Fruit fly (Drosophila melanogaster) whole organism, embryonic: ENCODE measurements around the gene CG34298.

Source experiments
- Bgb ChIP-seq: fragments of 200-800 bp; sonication (Bioruptor generic); IDR thresholded peaks from 2 replicates; pipeline ENCODE4 v1.3.6; 2022; ENCODE audit warnings: missing biosample characterization, missing genetic modification characterization; ENCODE audit not compliant: partially characterized antibody
- Bteb2 ChIP-seq: fragments of 200-800 bp; sonication (Bioruptor generic); optimal IDR thresholded peaks from 2 replicates; lab custom pipeline; 2016; ENCODE audit warnings: missing biosample characterization, missing genetic modification characterization
- C15 ChIP-seq: fragments of 200-800 bp; sonication (Bioruptor generic); IDR thresholded peaks from 3 replicates; pipeline ENCODE4 v1.3.6; 2022; ENCODE audit warnings: missing biosample characterization, missing genetic modification characterization
- CG12071 ChIP-seq: fragments of 200-800 bp; sonication (Bioruptor generic); optimal IDR thresholded peaks from 3 replicates; lab custom pipeline; 2018; ENCODE audit warnings: missing biosample characterization, mild to moderate bottlenecking, missing genetic modification characterization
- CG12659 ChIP-seq: fragments of 200-800 bp; sonication (Bioruptor generic); optimal IDR thresholded peaks from 3 replicates; lab custom pipeline; 2017; ENCODE audit warnings: mild to moderate bottlenecking, missing biosample characterization, missing genetic modification reagents, missing genetic modification characterization
- CG14014 ChIP-seq: fragments of 200-800 bp; sonication (Bioruptor generic); IDR thresholded peaks from 2 replicates; pipeline ENCODE4 v1.3.6; 2022; ENCODE audit warnings: missing biosample characterization, missing genetic modification characterization
- CG15601 ChIP-seq: fragments of 200-800 bp; sonication (Bioruptor generic); optimal IDR thresholded peaks from 3 replicates; lab custom pipeline; 2019; ENCODE audit warnings: missing biosample characterization, mild to moderate bottlenecking, missing genetic modification characterization, moderate library complexity
- CG17359 ChIP-seq: fragments of 200-800 bp; sonication (Bioruptor generic); optimal IDR thresholded peaks from 3 replicates; lab custom pipeline; 2018; ENCODE audit warnings: missing biosample characterization, mild to moderate bottlenecking, missing genetic modification characterization, moderate library complexity
- CG17912 ChIP-seq: fragments of 200-800 bp; sonication (Bioruptor generic); optimal IDR thresholded peaks from 2 replicates; lab custom pipeline; 2018; ENCODE audit warnings: missing biosample characterization, mild to moderate bottlenecking, missing genetic modification characterization
- CG1792 ChIP-seq: fragments of 200-800 bp; sonication (Bioruptor generic); optimal IDR thresholded peaks from 2 replicates; lab custom pipeline; 2016; ENCODE audit warnings: missing biosample characterization, missing genetic modification characterization
- CG2678 ChIP-seq: fragments of 200-800 bp; sonication (Bioruptor generic); optimal IDR thresholded peaks from 3 replicates; lab custom pipeline; 2019; ENCODE audit warnings: missing biosample characterization, mild to moderate bottlenecking, missing genetic modification characterization, moderate library complexity
- CG33557 ChIP-seq: fragments of 200-800 bp; sonication (Bioruptor generic); optimal IDR thresholded peaks from 2 replicates; lab custom pipeline; 2019; ENCODE audit warnings: missing biosample characterization, mild to moderate bottlenecking, missing genetic modification characterization, moderate library complexity
- CG3995 ChIP-seq: fragments of 200-800 bp; sonication (Bioruptor generic); optimal IDR thresholded peaks from 3 replicates; lab custom pipeline; 2016; ENCODE audit warnings: missing biosample characterization, missing genetic modification characterization
- CG42726 ChIP-seq: fragments of 200-800 bp; sonication (Bioruptor generic); IDR thresholded peaks from 2 replicates; pipeline ENCODE4 v1.3.6; 2022; ENCODE audit warnings: missing biosample characterization, missing genetic modification characterization; ENCODE audit not compliant: partially characterized antibody
- CG4360 ChIP-seq: fragments of 200-800 bp; sonication (Bioruptor generic); IDR thresholded peaks from 2 replicates; pipeline ENCODE4 v1.3.6; 2022; ENCODE audit warnings: missing biosample characterization, missing genetic modification characterization
- CG4730 ChIP-seq: fragments of 200-800 bp; sonication (Bioruptor generic); IDR thresholded peaks from 2 replicates; pipeline ENCODE4 v1.3.6; 2022; ENCODE audit warnings: missing biosample characterization, missing genetic modification characterization
- CG4820 ChIP-seq: fragments of 200-800 bp; sonication (Bioruptor generic); optimal IDR thresholded peaks from 3 replicates; lab custom pipeline; 2016; ENCODE audit warnings: missing biosample characterization, missing genetic modification characterization
- CG6272 ChIP-seq: fragments of 200-800 bp; sonication (Bioruptor generic); IDR thresholded peaks from 2 replicates; pipeline ENCODE4 v1.3.6; 2022; ENCODE audit warnings: missing biosample characterization, missing genetic modification characterization
- CG6813 ChIP-seq: fragments of 200-800 bp; sonication (Bioruptor generic); optimal IDR thresholded peaks from 2 replicates; lab custom pipeline; 2017; ENCODE audit warnings: missing biosample characterization, missing genetic modification characterization, mild to moderate bottlenecking, moderate library complexity, missing genetic modification reagents
- CG7745 ChIP-seq: fragments of 200-800 bp; sonication (Bioruptor generic); optimal IDR thresholded peaks from 2 replicates; lab custom pipeline; 2018; ENCODE audit warnings: missing biosample characterization, mild to moderate bottlenecking, missing genetic modification characterization, moderate library complexity
- CG9727 ChIP-seq: fragments of 200-800 bp; sonication (Bioruptor generic); optimal IDR thresholded peaks from 3 replicates; lab custom pipeline; 2017; ENCODE audit warnings: missing biosample characterization, mild to moderate bottlenecking, missing genetic modification characterization
- CG9797 ChIP-seq: fragments of 200-800 bp; sonication (Bioruptor generic); optimal IDR thresholded peaks from 3 replicates; lab custom pipeline; 2018; ENCODE audit warnings: missing biosample characterization, mild to moderate bottlenecking, missing genetic modification characterization
- CkIIα-i1 ChIP-seq: fragments of 200-800 bp; sonication (Bioruptor generic); IDR thresholded peaks from 2 replicates; pipeline ENCODE4 v1.3.6; 2022; ENCODE audit warnings: missing biosample characterization, missing genetic modification characterization
- Ets65A ChIP-seq: fragments of 200-800 bp; sonication (Bioruptor generic); peaks from one replicate; lab custom pipeline; 2016; ENCODE audit warnings: missing biosample characterization, missing genetic modification characterization
- HmgD ChIP-seq: fragments of 200-800 bp; sonication (Bioruptor generic); optimal IDR thresholded peaks from 3 replicates; lab custom pipeline; 2016; ENCODE audit warnings: missing biosample characterization, missing genetic modification characterization
- Hr78 ChIP-seq, 2 experiments: fragments of 200-800 bp in 1 of 2; fragments of >200 bp in 1 of 2; sonication (Bioruptor generic) in 1 of 2; optimal IDR thresholded peaks; 2 replicates each; lab custom pipeline; 2017 to 2019; ENCODE audit warnings: missing biosample characterization in 2 of 2, missing genetic modification characterization in 2 of 2, mild to moderate bottlenecking in 1 of 2, moderate library complexity in 1 of 2
- Jarid2 ChIP-seq: fragments of 200-800 bp; sonication (Bioruptor generic); optimal IDR thresholded peaks from 3 replicates; lab custom pipeline; 2017; ENCODE audit warnings: mild to moderate bottlenecking, missing biosample characterization, missing genetic modification reagents, missing genetic modification characterization
- Lim3 ChIP-seq: fragments of 200-800 bp; sonication (Bioruptor generic); IDR thresholded peaks from 2 replicates; pipeline ENCODE4 v1.3.6; 2022; ENCODE audit warnings: missing biosample characterization, missing genetic modification characterization
- Mad ChIP-seq: fragments of 200-800 bp; sonication (Bioruptor generic); optimal IDR thresholded peaks from 2 replicates; lab custom pipeline; 2016; ENCODE audit warnings: missing biosample characterization, missing genetic modification characterization
- Mes4 ChIP-seq: fragments of 200-800 bp; sonication (Bioruptor generic); optimal IDR thresholded peaks from 2 replicates; lab custom pipeline; 2016; ENCODE audit warnings: missing biosample characterization, missing genetic modification characterization
- Rfx ChIP-seq: fragments of 200-800 bp; sonication (Bioruptor generic); IDR thresholded peaks from 2 replicates; pipeline ENCODE4 v1.3.6; 2022; ENCODE audit warnings: missing biosample characterization, missing genetic modification characterization
- Rx ChIP-seq: fragments of 200-800 bp; sonication (Bioruptor generic); IDR thresholded peaks from 2 replicates; pipeline ENCODE4 v1.3.6; 2022; ENCODE audit warnings: missing biosample characterization, missing genetic modification characterization
- br ChIP-seq: fragments of >200 bp; optimal IDR thresholded peaks from 2 replicates; lab custom pipeline; 2017
- chinmo ChIP-seq: fragments of 200-800 bp; sonication (Bioruptor generic); IDR thresholded peaks from 4 replicates; pipeline ENCODE4 v1.3.6; 2022; ENCODE audit warnings: missing biosample characterization, missing genetic modification characterization; ENCODE audit not compliant: partially characterized antibody
- crc ChIP-seq: fragments of 200-800 bp; sonication (Bioruptor generic); optimal IDR thresholded peaks from 2 replicates; lab custom pipeline; 2016; ENCODE audit warnings: missing biosample characterization, missing genetic modification characterization
- croc ChIP-seq: fragments of 200-800 bp; sonication (Bioruptor generic); conservative IDR thresholded peaks from 3 replicates; pipeline ENCODE4 v1.3.6; 2022; ENCODE audit warnings: missing biosample characterization, missing genetic modification characterization
- da ChIP-seq: fragments of 200-800 bp; sonication (Bioruptor generic); optimal IDR thresholded peaks from 2 replicates; lab custom pipeline; 2016; ENCODE audit warnings: missing biosample characterization, missing genetic modification characterization
- emc ChIP-seq: fragments of 200-800 bp; sonication (Bioruptor generic); optimal IDR thresholded peaks from 2 replicates; lab custom pipeline; 2016; ENCODE audit warnings: missing biosample characterization, missing genetic modification characterization
- ftz-f1 ChIP-seq: fragments of 200-800 bp; sonication (Bioruptor generic); optimal IDR thresholded peaks from 2 replicates; lab custom pipeline; 2016; ENCODE audit warnings: missing biosample characterization, missing genetic modification characterization
- gt ChIP-seq: fragments of 200-800 bp; sonication (Bioruptor generic); IDR thresholded peaks from 2 replicates; pipeline ENCODE4 v1.3.6; 2022; ENCODE audit warnings: missing biosample characterization, missing genetic modification characterization
- h ChIP-seq: fragments of >200 bp; optimal IDR thresholded peaks from 2 replicates; lab custom pipeline; 2017
- hkb ChIP-seq, 2 experiments: fragments of 200-800 bp in 1 of 2; fragments of >200 bp in 1 of 2; sonication (Bioruptor generic) in 1 of 2; IDR thresholded peaks in 1 of 2; optimal IDR thresholded peaks in 1 of 2; 2 replicates each; pipeline versions ENCODE4 v1.3.6 to Lab custom; 2017 to 2022; ENCODE audit warnings: missing biosample characterization in 1 of 2, missing genetic modification characterization in 1 of 2
- jumu ChIP-seq: fragments of 200-800 bp; sonication (Bioruptor generic); optimal IDR thresholded peaks from 3 replicates; lab custom pipeline; 2016; ENCODE audit warnings: missing biosample characterization, missing genetic modification characterization
- pb ChIP-seq: fragments of 200-800 bp; sonication (Bioruptor generic); optimal IDR thresholded peaks from 3 replicates; lab custom pipeline; 2016; ENCODE audit warnings: missing biosample characterization, missing genetic modification characterization
- pros ChIP-seq: fragments of 200-800 bp; sonication (Bioruptor generic); optimal IDR thresholded peaks from 3 replicates; lab custom pipeline; 2019; ENCODE audit warnings: missing biosample characterization, mild to moderate bottlenecking, missing genetic modification characterization, moderate library complexity
- so ChIP-seq: fragments of 200-800 bp; sonication (Bioruptor generic); IDR thresholded peaks from 3 replicates; pipeline ENCODE4 v1.3.6; 2022; ENCODE audit warnings: missing biosample characterization, missing genetic modification characterization
- sr ChIP-seq: fragments of 200-800 bp; sonication (Bioruptor generic); IDR thresholded peaks from 3 replicates; pipeline ENCODE4 v1.3.6; 2022; ENCODE audit warnings: missing biosample characterization, missing genetic modification characterization
- sug ChIP-seq: fragments of 200-800 bp; optimal IDR thresholded peaks from 2 replicates; lab custom pipeline; 2019; ENCODE audit warnings: missing biosample characterization, mild to moderate bottlenecking, missing genetic modification characterization, moderate library complexity
- tna ChIP-seq: fragments of 200-800 bp; sonication (Bioruptor generic); IDR thresholded peaks from 2 replicates; pipeline ENCODE4 v1.3.6; 2022; ENCODE audit warnings: missing biosample characterization, missing genetic modification characterization; ENCODE audit not compliant: partially characterized antibody
- vnd ChIP-seq: fragments of 200-800 bp; sonication (Bioruptor generic); IDR thresholded peaks from 3 replicates; pipeline ENCODE4 v1.3.6; 2022; ENCODE audit warnings: missing biosample characterization, missing genetic modification characterization; ENCODE audit not compliant: partially characterized antibody
- zen ChIP-seq: fragments of 200-800 bp; sonication (Bioruptor generic); optimal IDR thresholded peaks from 3 replicates; lab custom pipeline; 2018; ENCODE audit warnings: missing biosample characterization, mild to moderate bottlenecking, missing genetic modification characterization, moderate library complexity

The CG34298 gene

DNA sequence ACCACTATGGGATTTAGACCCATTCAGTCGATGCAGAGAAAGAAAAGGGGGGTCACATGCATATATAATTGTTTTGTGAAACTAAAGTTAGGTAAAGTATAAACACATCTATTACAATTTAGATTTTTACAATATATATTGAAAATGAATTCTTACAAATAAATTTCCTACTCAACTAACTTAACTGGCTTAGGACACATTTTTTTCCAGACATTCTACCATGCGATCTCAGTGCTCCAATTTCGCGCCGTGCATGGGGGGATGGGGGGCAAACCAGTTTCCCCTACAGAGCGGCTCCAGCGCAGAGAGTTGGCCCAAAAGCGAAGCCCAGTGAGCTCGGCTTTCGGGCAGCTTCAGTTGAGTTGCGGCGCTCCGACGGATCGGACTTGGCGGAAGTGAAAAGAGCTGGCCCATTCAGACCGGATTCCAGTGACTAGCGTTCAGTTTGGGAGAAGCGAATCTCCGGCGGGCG is 16.5 kb upstream of the CG34298 start, which contains the start of gene CG7896 (continued):
- TF ChIP-seq CG17912 (GFP tag; lab: Kevin White, UChicago) (no peak), CG12071 (GFP tag; lab: Kevin White, UChicago) (peak; percentile 27), Rx (peak; percentile 54; the same call in 1 of the 2 replicates), sr (GFP tag; lab: Robert Waterston, UW) (peak; percentile 25; the same call in 1 of the 3 replicates), Rfx (GFP tag; lab: Robert Waterston, UW) (peak; percentile 88), chinmo (peak; percentile 86; the same call in 3 of the 4 replicates), br (lab: Kevin White, UChicago) (no peak), hkb (optimal IDR thresholded peaks at IDR 0.05; lab: Kevin White, UChicago) (no peak), hkb (GFP tag; IDR thresholded peaks at IDR 0.05; lab: Robert Waterston, UW) (peak; percentile 88), Bgb (GFP tag; lab: Robert Waterston, UW) (no peak), h (lab: Kevin White, UChicago) (no peak), Jarid2 (GFP tag; lab: Kevin White, UChicago) (peak; percentile 53), CG42726 (GFP tag; lab: Robert Waterston, UW) (no peak), Bteb2 (GFP tag; lab: Kevin White, UChicago) (peak; percentile 10), CG12659 (peak; percentile 61), Ets65A (peak; percentile 53), CG7745 (tag; lab: Kevin White, UChicago) (no peak), so (GFP tag; lab: Robert Waterston, UW) (peak; percentile 77; the same call in 2 of the 3 replicates), CG2678 (peak; percentile 82), CG6813 (GFP tag; lab: Kevin White, UChicago) (peak; percentile 48), zen (no peak), da (GFP tag; lab: Kevin White, UChicago) (no peak), crc (no peak), tna (GFP tag; lab: Robert Waterston, UW) (no peak), CG4730 (peak; percentile 74), C15 (GFP tag; lab: Robert Waterston, UW) (no peak), gt (GFP tag; lab: Robert Waterston, UW) (peak; percentile 34; the same call in 1 of the 2 replicates), Mad (no peak), CG9727 (GFP tag; lab: Kevin White, UChicago) (peak; percentile 67), CG33557 (GFP tag; lab: Kevin White, UChicago) (peak; percentile 61), jumu (GFP tag; lab: Kevin White, UChicago) (no peak), CG15601 (tag; lab: Kevin White, UChicago) (peak; percentile 62), ftz-f1 (GFP tag; lab: Kevin White, UChicago) (no peak), pb (GFP tag; lab: Kevin White, UChicago) (peak; percentile 10), HmgD (GFP tag; lab: Kevin White, UChicago) (no peak), vnd (no peak), CG17359 (tag; lab: Kevin White, UChicago) (peak; percentile 48), CG14014 (GFP tag; lab: Robert Waterston, UW) (peak; percentile 69), sug (tag; lab: Kevin White, UChicago) (peak; percentile 53), CG3995 (GFP tag; lab: Kevin White, UChicago) (peak; percentile 26), CkIIα-i1 (no peak), croc (GFP tag; lab: Robert Waterston, UW) (peak; percentile 76), Mes4 (no peak), CG6272 (GFP tag; lab: Robert Waterston, UW) (peak; percentile 76), pros (GFP tag; lab: Kevin White, UChicago) (peak; percentile 7), emc (GFP tag; lab: Kevin White, UChicago) (no peak), CG9797 (GFP tag; lab: Kevin White, UChicago) (no peak), CG1792 (GFP tag; lab: Kevin White, UChicago) (no peak), CG4360 (GFP tag; lab: Robert Waterston, UW) (no peak), Lim3 (GFP tag; lab: Robert Waterston, UW) (0 out of 2 replicates have a peak, but pooled peaks have one; percentile 38), CG4820 (GFP tag; lab: Kevin White, UChicago) (peak; percentile 52), Hr78 (GFP tag; optimal IDR thresholded peaks at IDR 0.05; lab: Kevin White, UChicago) (peak in 1 of 2 experiments; percentile 62)
